Fruit fly (Drosophila melanogaster): ENCODE measurements around the gene CG7518.

DNA sequence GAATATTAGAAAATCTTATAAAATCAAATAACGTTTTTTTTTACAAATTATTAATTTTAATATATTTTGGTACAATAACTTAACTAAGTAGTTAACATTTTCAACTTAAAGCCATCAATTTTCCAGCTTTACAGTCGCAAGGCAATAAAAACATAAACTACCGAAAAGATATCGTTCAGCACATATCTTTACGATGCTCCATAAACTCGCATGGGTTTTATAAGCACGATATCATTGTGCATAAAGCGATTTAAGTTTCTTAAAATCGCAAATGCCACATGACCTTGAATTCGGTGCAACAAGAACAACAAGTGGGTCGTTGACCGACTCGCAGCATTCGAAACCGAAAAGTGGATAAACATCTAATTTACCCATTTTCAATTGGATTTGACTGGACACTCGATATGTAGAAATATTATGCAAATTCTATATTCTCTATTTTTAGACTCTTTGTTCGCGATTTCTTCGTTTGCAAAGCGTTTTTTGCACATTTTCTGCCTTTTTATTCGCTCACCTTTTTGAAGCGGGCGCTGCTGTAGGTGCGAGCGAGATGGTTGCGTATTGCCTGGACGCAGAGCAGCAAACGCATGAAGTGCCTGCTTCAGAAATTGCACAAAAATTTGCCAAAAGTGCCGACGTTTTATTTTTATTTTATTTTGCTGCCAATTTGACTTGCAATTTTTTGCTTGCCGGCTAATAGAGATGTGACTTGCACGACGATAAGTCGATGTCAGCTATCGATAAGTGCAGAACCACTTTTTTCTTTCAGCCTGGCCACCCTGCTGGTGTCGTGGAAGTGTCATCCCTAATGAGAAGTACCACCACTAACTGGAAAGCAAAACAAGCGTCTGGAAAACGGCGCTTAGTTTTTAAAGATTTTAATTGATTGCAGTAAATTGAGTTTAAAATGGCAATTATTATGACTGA lies 36.7 kb upstream of the CG7518 start, which contains the start of gene Spc25:
- no peak for TF ChIP-seq sv (GFP tag; optimal IDR thresholded peaks at IDR 0.05)
- peak; percentile 55 for TF ChIP-seq OdsH (GFP tag; optimal IDR thresholded peaks at IDR 0.05)
